Worm (Caenorhabditis elegans) whole organism, L2 larva: ENCODE results near the gene K04C2.5.
A peak's percentile ranks its signal among the peaks of the same experiment; 100 is the strongest.

Experiments
- C34F6.9 ChIP-seq: fragments of 150-350 bp; optimal IDR thresholded peaks from 2 replicates; lab custom pipeline; 2014; ENCODE audit warnings: missing biosample characterization, missing genetic modification characterization
- F13H6.1 ChIP-seq: sonication (generic microtip); optimal IDR thresholded peaks from 2 replicates; lab custom pipeline; 2016; ENCODE audit warnings: missing genetic modification characterization, missing compliant biosample characterization
- R02D3.7 ChIP-seq: fragments of 150-350 bp; optimal IDR thresholded peaks from 2 replicates; lab custom pipeline; 2014; ENCODE audit warnings: missing biosample characterization, missing genetic modification characterization
- ZK546.5 ChIP-seq: sonication (generic microtip); optimal IDR thresholded peaks from 2 replicates; lab custom pipeline; 2017; ENCODE audit warnings: missing biosample characterization, missing genetic modification characterization
- alr-1 ChIP-seq: fragments of 150-350 bp; optimal IDR thresholded peaks from 2 replicates; lab custom pipeline; 2014; ENCODE audit warnings: missing biosample characterization, missing genetic modification characterization
- aly-2 ChIP-seq: fragments of 150-350 bp; optimal IDR thresholded peaks from 2 replicates; lab custom pipeline; 2014; ENCODE audit warnings: missing biosample characterization, missing genetic modification characterization
- ama-1 ChIP-seq: fragments of 150-350 bp; optimal IDR thresholded peaks from 2 replicates; lab custom pipeline; 2018; ENCODE audit warnings: inconsistent platforms
- blmp-1 ChIP-seq: sonication (generic microtip); optimal IDR thresholded peaks from 2 replicates; lab custom pipeline; 2017; ENCODE audit warnings: missing genetic modification characterization, mild to moderate bottlenecking, missing compliant biosample characterization, antibody characterized with exemption, moderate library complexity; ENCODE audit not compliant: insufficient read depth
- ceh-82 ChIP-seq: fragments of 150-350 bp; optimal IDR thresholded peaks from 2 replicates; lab custom pipeline; 2014; ENCODE audit warnings: missing biosample characterization, missing genetic modification characterization
- crh-2 ChIP-seq: sonication (generic microtip); optimal IDR thresholded peaks from 2 replicates; lab custom pipeline; 2017; ENCODE audit warnings: missing biosample characterization, missing genetic modification characterization
- dmd-4 ChIP-seq: sonication (generic microtip); optimal IDR thresholded peaks from 2 replicates; lab custom pipeline; 2017; ENCODE audit warnings: missing biosample characterization, missing genetic modification characterization
- egl-27 ChIP-seq: sonication (generic microtip); optimal IDR thresholded peaks from 3 replicates; lab custom pipeline; 2017; ENCODE audit warnings: missing biosample characterization, missing genetic modification reagents, missing genetic modification characterization
- elt-1 ChIP-seq: fragments of 150-350 bp; optimal IDR thresholded peaks from 2 replicates; lab custom pipeline; 2014; ENCODE audit warnings: missing biosample characterization, missing genetic modification characterization
- fos-1 ChIP-seq: fragments of 150-350 bp; optimal IDR thresholded peaks from 2 replicates; lab custom pipeline; 2014; ENCODE audit warnings: missing biosample characterization, missing genetic modification characterization
- gmeb-1 ChIP-seq: fragments of 150-350 bp; optimal IDR thresholded peaks from 2 replicates; lab custom pipeline; 2014; ENCODE audit warnings: missing biosample characterization, missing genetic modification characterization
- lin-11 ChIP-seq: fragments of 150-350 bp; sonication (generic microtip); optimal IDR thresholded peaks from 2 replicates; lab custom pipeline; 2014; ENCODE audit warnings: missing biosample characterization, missing genetic modification characterization, inconsistent platforms, mixed read lengths
- lin-39 ChIP-seq: fragments of 150-350 bp; optimal IDR thresholded peaks from 2 replicates; lab custom pipeline; 2014; ENCODE audit warnings: missing biosample characterization, missing genetic modification reagents, missing genetic modification characterization
- lsy-2 ChIP-seq, 2 experiments: fragments of 150-350 bp in 1 of 2; sonication (generic microtip) in 1 of 2; optimal IDR thresholded peaks; 2 replicates each; lab custom pipeline; 2014 to 2017; ENCODE audit warnings: missing biosample characterization in 2 of 2, missing genetic modification characterization in 2 of 2
- mab-5 ChIP-seq: fragments of 150-350 bp; optimal IDR thresholded peaks from 2 replicates; lab custom pipeline; 2014; ENCODE audit warnings: missing biosample characterization, missing genetic modification characterization
- mdl-1 ChIP-seq, 2 experiments: fragments of 150-350 bp in 1 of 2; sonication (generic microtip) in 1 of 2; optimal IDR thresholded peaks; 2 replicates each; lab custom pipeline; 2017; ENCODE audit warnings: missing biosample characterization in 2 of 2, missing genetic modification characterization in 2 of 2
- nhr-10 ChIP-seq: sonication (generic microtip); optimal IDR thresholded peaks from 2 replicates; lab custom pipeline; 2017; ENCODE audit warnings: missing biosample characterization, missing genetic modification characterization
- nhr-12 ChIP-seq: fragments of 150-350 bp; optimal IDR thresholded peaks from 2 replicates; lab custom pipeline; 2014; ENCODE audit warnings: missing biosample characterization, missing genetic modification characterization
- nhr-21 ChIP-seq: fragments of 150-350 bp; optimal IDR thresholded peaks from 2 replicates; lab custom pipeline; 2014; ENCODE audit warnings: missing biosample characterization, missing genetic modification characterization
- nhr-237 ChIP-seq: fragments of 150-350 bp; optimal IDR thresholded peaks from 2 replicates; lab custom pipeline; 2014; ENCODE audit warnings: missing biosample characterization, missing genetic modification characterization
- nhr-25 ChIP-seq: fragments of 150-350 bp; sonication (generic microtip); optimal IDR thresholded peaks from 3 replicates; lab custom pipeline; 2014; ENCODE audit warnings: missing biosample characterization, missing genetic modification characterization
- nhr-77 ChIP-seq: fragments of 150-350 bp; optimal IDR thresholded peaks from 2 replicates; lab custom pipeline; 2014; ENCODE audit warnings: missing biosample characterization, missing genetic modification characterization
- peb-1 ChIP-seq: fragments of 150-350 bp; optimal IDR thresholded peaks from 2 replicates; lab custom pipeline; 2014; ENCODE audit warnings: missing biosample characterization, missing genetic modification characterization
- sem-4 ChIP-seq: fragments of 150-350 bp; optimal IDR thresholded peaks from 2 replicates; lab custom pipeline; 2014; ENCODE audit warnings: missing biosample characterization, missing genetic modification reagents, missing genetic modification characterization
- sma-3 ChIP-seq: sonication (generic microtip); optimal IDR thresholded peaks from 2 replicates; lab custom pipeline; 2016; ENCODE audit warnings: missing genetic modification reagents, missing genetic modification characterization, missing compliant biosample characterization
- sma-9 ChIP-seq, 2 experiments: fragments of 150-350 bp in 1 of 2; sonication (generic microtip) in 1 of 2; optimal IDR thresholded peaks; 2 replicates each; lab custom pipeline; 2014 to 2016; ENCODE audit warnings: missing genetic modification characterization in 2 of 2, mild to moderate bottlenecking in 1 of 2, missing biosample characterization in 1 of 2, missing compliant biosample characterization in 1 of 2, missing genetic modification reagents in 1 of 2, moderate library complexity in 1 of 2
- snpc-4 ChIP-seq: fragments of 150-350 bp; optimal IDR thresholded peaks from 2 replicates; lab custom pipeline; 2014; ENCODE audit warnings: missing biosample characterization, missing genetic modification characterization
- unc-55 ChIP-seq: fragments of 150-350 bp; sonication (generic microtip); optimal IDR thresholded peaks from 3 replicates; lab custom pipeline; 2014; ENCODE audit warnings: missing biosample characterization, missing genetic modification reagents, missing genetic modification characterization
- unc-62 ChIP-seq: fragments of 150-350 bp; optimal IDR thresholded peaks from 2 replicates; lab custom pipeline; 2014; ENCODE audit warnings: missing biosample characterization, missing genetic modification reagents, missing genetic modification characterization

K04C2.5 gene

ce11 chrIII:6857390-6857848 lies 34.0 kb downstream of the K04C2.5 start (continued):
- TF ChIP-seq lin-11 (tag; lab: Kevin White, UChicago) (no peak), gmeb-1 (tag; lab: Kevin White, UChicago) (peak; percentile 61), mdl-1 (tag; optimal IDR thresholded peaks at IDR 0.05; lab: Kevin White, UChicago) (peak; percentile 2 to 43), ZK546.5 (no peak), C34F6.9 (peak; percentile 54), fos-1 (tag; lab: Kevin White, UChicago) (peak; percentile 93), unc-55 (GFP tag; lab: Kevin White, UChicago) (no peak), alr-1 (no peak), ceh-82 (tag; lab: Kevin White, UChicago) (no peak), sem-4 (tag; lab: Kevin White, UChicago) (no peak), aly-2 (no peak), nhr-21 (tag; lab: Kevin White, UChicago) (no peak), nhr-237 (tag; lab: Kevin White, UChicago) (no peak), sma-3 (GFP tag; lab: Kevin White, UChicago) (no peak), R02D3.7 (tag; lab: Kevin White, UChicago) (no peak), elt-1 (tag; lab: Kevin White, UChicago) (no peak), nhr-10 (tag; lab: Kevin White, UChicago) (no peak)
- TF ChIP-seq, all 48 proteins: peak for 11

DNA sequence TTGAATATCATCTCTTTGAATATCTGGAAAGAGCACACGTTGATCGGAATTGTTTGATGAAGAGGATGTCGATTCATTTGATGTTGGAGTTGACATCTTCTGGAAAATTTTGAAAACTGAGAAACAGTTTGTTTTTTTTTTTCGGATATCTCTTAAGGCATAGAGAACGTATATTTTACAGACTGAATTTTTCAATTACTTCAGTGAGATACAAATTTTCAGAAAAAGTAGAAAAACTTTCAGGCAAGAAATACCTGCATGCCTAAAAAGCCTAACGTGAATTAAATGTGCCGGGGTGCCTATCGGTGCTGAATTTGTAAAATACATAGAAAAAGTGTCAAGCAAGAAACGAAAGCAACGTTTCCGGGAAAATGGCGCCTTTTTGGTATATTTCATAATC lies 34.8 kb downstream of the K04C2.5 start, which contains the start of gene zak-1:
zak-1 (minus strand) TSS at position 101 of the 400 bp plus-strand sequence.
- no peak for TF ChIP-seq nhr-237 (tag; lab: Kevin White, UChicago)
- no peak for TF ChIP-seq peb-1 (tag; lab: Kevin White, UChicago)
- TF ChIP-seq C34F6.9: no peak
- no peak for TF ChIP-seq unc-62 (GFP tag; lab: Kevin White, UChicago)
- no peak for TF ChIP-seq ZK546.5
- TF ChIP-seq nhr-25 (tag; lab: Kevin White, UChicago): no peak
- TF ChIP-seq mab-5 (tag; lab: Kevin White, UChicago): no peak
- TF ChIP-seq ama-1: no peak
- TF ChIP-seq nhr-10 (tag; lab: Kevin White, UChicago): no peak
- TF ChIP-seq lin-39: no peak
- no peak for TF ChIP-seq R02D3.7 (tag; lab: Kevin White, UChicago)
- TF ChIP-seq blmp-1 (tag; lab: Kevin White, UChicago): no peak

DNA sequence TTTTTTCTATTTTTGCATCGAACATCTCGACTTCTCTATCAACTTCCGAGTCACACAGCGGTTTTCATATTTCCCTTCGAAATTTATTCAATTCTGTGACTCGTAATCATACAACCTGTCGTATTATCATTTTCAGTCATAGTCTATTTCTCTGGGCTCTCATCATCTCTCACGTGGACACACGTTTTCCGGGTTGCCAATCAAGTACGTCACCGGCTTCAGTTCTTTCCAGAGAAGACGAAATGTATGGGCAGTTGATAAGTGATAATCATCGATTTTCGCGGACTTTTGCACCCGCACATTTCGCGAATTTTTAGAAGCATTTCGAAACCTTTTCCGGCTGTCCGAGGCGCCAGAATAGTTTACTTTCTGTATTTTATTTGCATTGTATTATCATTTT lies 41.2 kb downstream of the K04C2.5 start, which contains the start of gene srv-1:
srv-1 (plus strand) TSS at position 131 of the 400 bp plus-strand sequence.
- no peak for TF ChIP-seq sma-3 (GFP tag; lab: Kevin White, UChicago)
- no peak for TF ChIP-seq sem-4 (tag; lab: Kevin White, UChicago)
- TF ChIP-seq fos-1 (tag; lab: Kevin White, UChicago): peak; percentile 83
- TF ChIP-seq sma-9 (GFP tag; optimal IDR thresholded peaks at IDR 0.05; lab: Kevin White, UChicago): peak; percentile 85
- TF ChIP-seq sma-9 (tag; optimal IDR thresholded peaks at IDR 0.05; lab: Kevin White, UChicago): no peak
- no peak for TF ChIP-seq mdl-1 (tag; optimal IDR thresholded peaks at IDR 0.05; lab: Kevin White, UChicago)
- peak; percentile 36 for TF ChIP-seq F13H6.1
- no peak for TF ChIP-seq nhr-10 (tag; lab: Kevin White, UChicago)
- no peak for TF ChIP-seq nhr-21 (tag; lab: Kevin White, UChicago)
- no peak for TF ChIP-seq nhr-77
- peak; percentile 54 for TF ChIP-seq crh-2 (tag; lab: Kevin White, UChicago)
- no peak for TF ChIP-seq aly-2
- no peak for TF ChIP-seq lin-39
- no peak for TF ChIP-seq nhr-237 (tag; lab: Kevin White, UChicago)
- no peak for TF ChIP-seq elt-1 (tag; lab: Kevin White, UChicago)
- no peak for TF ChIP-seq gmeb-1 (tag; lab: Kevin White, UChicago)
- TF ChIP-seq ZK546.5: no peak

ce11 chrIII:6848654-6849204 lies 42.7 kb downstream of the K04C2.5 start, which contains the start of gene dhhc-5:
dhhc-5 (minus strand) TSS chrIII:6849059.
- TF ChIP-seq dmd-4 (tag; lab: Kevin White, UChicago) (no peak), lsy-2 (tag; optimal IDR thresholded peaks at IDR 0.05; lab: Kevin White, UChicago) (no peak), egl-27 (tag; lab: Kevin White, UChicago) (no peak), fos-1 (tag; lab: Kevin White, UChicago) (peak; percentile 21), elt-1 (tag; lab: Kevin White, UChicago) (no peak), sma-3 (GFP tag; lab: Kevin White, UChicago) (no peak), unc-55 (GFP tag; lab: Kevin White, UChicago) (no peak), unc-62 (GFP tag; lab: Kevin White, UChicago) (no peak), F13H6.1 (no peak), nhr-12 (tag; lab: Kevin White, UChicago) (no peak), gmeb-1 (tag; lab: Kevin White, UChicago) (no peak), nhr-21 (tag; lab: Kevin White, UChicago) (no peak), lin-11 (tag; lab: Kevin White, UChicago) (no peak), sma-9 (GFP tag; optimal IDR thresholded peaks at IDR 0.05; lab: Kevin White, UChicago) (peak; percentile 50), sma-9 (tag; optimal IDR thresholded peaks at IDR 0.05; lab: Kevin White, UChicago) (no peak), snpc-4 (tag; lab: Kevin White, UChicago) (no peak)
